Worm (Caenorhabditis elegans): Measurements from ENCODE around the gene ins-13.

The ins-13 gene

DNA sequence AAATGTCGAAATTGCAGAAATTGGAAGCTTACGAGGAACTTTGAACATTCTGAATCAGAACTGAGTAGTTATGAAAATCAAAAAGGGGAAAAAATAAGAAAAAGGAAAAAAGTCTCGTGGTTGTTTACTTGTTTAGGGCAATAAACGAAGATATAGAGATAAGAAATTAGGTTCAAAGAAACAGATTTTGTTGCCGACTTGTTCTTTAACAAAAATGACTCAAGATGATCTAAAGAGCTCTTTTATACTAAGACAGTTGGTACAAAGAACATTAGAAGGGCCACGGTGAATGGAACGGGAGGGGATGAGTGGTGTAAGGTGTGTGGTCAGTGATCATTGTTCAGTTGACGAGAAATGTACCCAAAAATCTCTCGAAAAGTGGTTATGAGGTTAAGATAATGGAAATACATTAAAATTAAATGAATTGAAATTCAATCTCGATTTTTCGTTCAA, 2.8 kb upstream of the ins-13 start, which contains the start of gene acdh-2:
Gene acdh-2, minus strand, starts transcription at position 51 of the 453 bp plus-strand sequence.
- TF ChIP-seq elt-2 (tag; optimal IDR thresholded peaks at IDR 0.05) = no peak

DNA sequence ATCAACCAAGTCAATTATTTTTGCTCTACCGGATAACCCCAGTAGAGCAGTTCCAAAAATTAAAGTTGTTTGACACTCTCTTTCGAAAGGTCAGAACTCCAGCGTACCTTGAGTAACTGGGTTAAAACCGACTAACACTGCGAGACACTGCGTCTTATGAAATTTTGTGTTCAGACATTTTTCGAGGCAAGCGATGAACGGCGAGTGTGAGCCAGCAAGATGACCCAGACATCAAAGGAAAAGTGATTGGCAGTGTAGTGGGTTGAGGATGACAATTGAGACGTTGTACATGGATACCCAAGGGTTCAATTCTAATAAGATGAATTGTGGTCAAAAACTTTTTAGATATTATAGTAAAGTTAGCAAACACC, 534 bp downstream of the ins-13 start:
- TF ChIP-seq hlh-8 (tag; optimal IDR thresholded peaks at IDR 0.05) (no peak), ceh-14 (tag; optimal IDR thresholded peaks at IDR 0.05) (no peak), ztf-16 (tag; optimal IDR thresholded peaks at IDR 0.05) (no peak)

DNA sequence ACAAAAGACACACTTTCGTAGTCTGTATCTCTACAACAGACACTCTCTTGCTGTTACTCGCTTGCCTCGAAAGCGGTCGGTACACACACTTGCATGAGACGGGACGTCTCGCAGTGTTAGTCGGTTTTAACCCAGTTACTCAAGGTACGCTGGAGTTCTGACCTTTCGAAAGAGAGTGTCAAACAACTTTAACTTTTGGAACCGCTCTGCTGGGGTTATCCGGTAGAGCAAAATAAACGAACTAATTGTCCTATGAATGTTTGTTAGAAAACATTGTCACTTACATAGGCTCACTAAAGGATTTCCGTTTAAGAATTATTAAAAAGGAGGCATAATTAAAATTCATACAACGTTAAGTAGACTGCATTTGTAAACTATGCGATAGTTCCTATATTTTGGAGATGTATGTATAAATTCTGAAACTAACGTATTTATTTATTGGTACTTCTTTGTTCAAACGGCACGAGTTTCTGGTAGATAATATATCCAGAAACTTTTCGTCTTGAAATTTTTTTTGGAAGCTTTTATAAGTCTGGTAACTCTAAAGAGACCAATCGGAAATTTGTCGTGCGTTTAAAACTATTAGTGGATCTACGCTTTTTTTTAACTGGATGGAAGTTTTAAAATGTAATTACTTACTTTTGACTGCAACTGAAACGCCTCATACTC, 1.1 kb downstream of the ins-13 start:
- TF ChIP-seq Y22D7AL.16 (tag; optimal IDR thresholded peaks at IDR 0.05) = peak; percentile 58
- TF ChIP-seq ceh-6 (GFP tag; optimal IDR thresholded peaks at IDR 0.05) = peak; percentile 65
- peak; percentile 68 for TF ChIP-seq lin-11 (tag; optimal IDR thresholded peaks at IDR 0.05)
- peak; percentile 72 for TF ChIP-seq hlh-8 (tag; optimal IDR thresholded peaks at IDR 0.05)
- TF ChIP-seq pat-9 (tag; optimal IDR thresholded peaks at IDR 0.05) = peak; percentile 79
- TF ChIP-seq pha-4 (tag; optimal IDR thresholded peaks at IDR 0.05) = no peak
- TF ChIP-seq ceh-22 (tag; optimal IDR thresholded peaks at IDR 0.05) = peak; percentile 18
- peak; percentile 18 for TF ChIP-seq ceh-48 (tag; optimal IDR thresholded peaks at IDR 0.05)
- TF ChIP-seq nfya-1 (tag; optimal IDR thresholded peaks at IDR 0.05) = peak; percentile 89
- peak; percentile 76 for TF ChIP-seq lim-6 (tag; optimal IDR thresholded peaks at IDR 0.05)
- TF ChIP-seq zip-5 (tag; optimal IDR thresholded peaks at IDR 0.05) = peak; percentile 31
- TF ChIP-seq npax-4 (tag; optimal IDR thresholded peaks at IDR 0.05) = peak; percentile 49
- TF ChIP-seq odd-2 (tag; optimal IDR thresholded peaks at IDR 0.05) = no peak
- peak; percentile 59 for TF ChIP-seq unc-3 (GFP tag; conservative IDR thresholded peaks at IDR 0.05)
- peak; percentile 55 for TF ChIP-seq unc-3 (tag; optimal IDR thresholded peaks at IDR 0.05)
- TF ChIP-seq nhr-232 (tag; optimal IDR thresholded peaks at IDR 0.05) = peak; percentile 60
- peak; percentile 36 for TF ChIP-seq sdc-2 (tag; optimal IDR thresholded peaks at IDR 0.05)
- TF ChIP-seq pax-1 (tag; optimal IDR thresholded peaks at IDR 0.05) = peak; percentile 59
- TF ChIP-seq ttx-3 (tag; optimal IDR thresholded peaks at IDR 0.05) = peak; percentile 66
- TF ChIP-seq hlh-6 (tag; optimal IDR thresholded peaks at IDR 0.05) = peak; percentile 48
- no peak for TF ChIP-seq elt-4 (tag; optimal IDR thresholded peaks at IDR 0.05)
- peak; percentile 93 for TF ChIP-seq dve-1 (tag; optimal IDR thresholded peaks at IDR 0.05)
- TF ChIP-seq syd-9 (tag; optimal IDR thresholded peaks at IDR 0.05) = peak; percentile 65
- TF ChIP-seq madf-2 (tag; optimal IDR thresholded peaks at IDR 0.05) = peak; percentile 68
- peak; percentile 70 for TF ChIP-seq ceh-2 (tag; optimal IDR thresholded peaks at IDR 0.05)
- peak; percentile 69 for TF ChIP-seq T23F11.4 (GFP tag; optimal IDR thresholded peaks at IDR 0.05)
- peak; percentile 56 for TF ChIP-seq gmeb-2 (tag; optimal IDR thresholded peaks at IDR 0.05)
- TF ChIP-seq rnt-1 (tag; optimal IDR thresholded peaks at IDR 0.05) = peak; percentile 78
- peak; percentile 97 for TF ChIP-seq pros-1 (tag; optimal IDR thresholded peaks at IDR 0.05)
- TF ChIP-seq ceh-24 (tag; optimal IDR thresholded peaks at IDR 0.05) = peak; percentile 23
- peak; percentile 48 for TF ChIP-seq unc-55 (GFP tag; optimal IDR thresholded peaks at IDR 0.05)
- TF ChIP-seq unc-42 (tag; optimal IDR thresholded peaks at IDR 0.05) = peak; percentile 98
- TF ChIP-seq unc-86 (tag; optimal IDR thresholded peaks at IDR 0.05) = peak; percentile 71
- peak; percentile 77 for TF ChIP-seq ztf-16 (tag; optimal IDR thresholded peaks at IDR 0.05)
- peak; percentile 89 for TF ChIP-seq ceh-19 (GFP tag; optimal IDR thresholded peaks at IDR 0.05)
- peak; percentile 91 for TF ChIP-seq ceh-34 (tag; optimal IDR thresholded peaks at IDR 0.05)
- peak; percentile 71 for TF ChIP-seq K02D7.2 (tag; optimal IDR thresholded peaks at IDR 0.05)
- no peak for TF ChIP-seq mec-3 (tag; optimal IDR thresholded peaks at IDR 0.05; ENCODE audit: borderline replicate concordance)
- TF ChIP-seq sox-4 (tag; optimal IDR thresholded peaks at IDR 0.05) = peak; percentile 68
- peak; percentile 95 for TF ChIP-seq tbx-2 (tag; optimal IDR thresholded peaks at IDR 0.05)
- TF ChIP-seq ref-2 (tag; optimal IDR thresholded peaks at IDR 0.05) = peak; percentile 82
- peak; percentile 84 for TF ChIP-seq fkh-10 (GFP tag; optimal IDR thresholded peaks at IDR 0.05)
- TF ChIP-seq ceh-14 (tag; optimal IDR thresholded peaks at IDR 0.05) = peak; percentile 90
- TF ChIP-seq F13H6.1 (tag; optimal IDR thresholded peaks at IDR 0.05) = peak; percentile 44
- peak; percentile 29 for TF ChIP-seq tbx-7 (tag; optimal IDR thresholded peaks at IDR 0.05)
- TF ChIP-seq ceh-45 (GFP tag; IDR thresholded peaks at IDR 0.05) = no peak
